Worm (Caenorhabditis elegans) whole organism, L1 larva: ENCODE measurements around the gene B0348.1.

ENCODE experiments used
- C34B4.2 ChIP-seq: sonication (generic microtip); optimal IDR thresholded peaks from 2 replicates; lab custom pipeline; 2017; ENCODE audit warnings: mild to moderate bottlenecking, missing genetic modification characterization, missing compliant biosample characterization
- Y116A8C.19 ChIP-seq: sonication (generic microtip); optimal IDR thresholded peaks from 2 replicates; lab custom pipeline; 2016; ENCODE audit warnings: missing compliant biosample characterization, missing genetic modification characterization, borderline replicate concordance
- aly-2 ChIP-seq: fragments of 150-350 bp; optimal IDR thresholded peaks from 2 replicates; lab custom pipeline; 2014; ENCODE audit warnings: missing biosample characterization, missing genetic modification characterization
- ama-1 ChIP-seq: fragments of 150-350 bp; optimal IDR thresholded peaks from 2 replicates; lab custom pipeline; 2014
- ceh-63 ChIP-seq: fragments of 200-800 bp; sonication (Bioruptor generic); optimal IDR thresholded peaks from 2 replicates; lab custom pipeline; 2018; ENCODE audit warnings: mild to moderate bottlenecking, missing genetic modification characterization, missing compliant biosample characterization
- ces-1 ChIP-seq: fragments of 150-350 bp; optimal IDR thresholded peaks from 2 replicates; lab custom pipeline; 2014; ENCODE audit warnings: missing biosample characterization, missing genetic modification reagents, missing genetic modification characterization
- dpl-1 ChIP-seq, 3 experiments: fragments of 150-350 bp in 2 of 3; sonication (generic microtip) in 1 of 3; optimal IDR thresholded peaks; 2 replicates each; lab custom pipeline; 2014 to 2017; ENCODE audit warnings: missing biosample characterization in 3 of 3, missing genetic modification characterization in 3 of 3, missing genetic modification reagents in 3 of 3
- efl-3 ChIP-seq: fragments of 200-800 bp; sonication (Bioruptor generic); optimal IDR thresholded peaks from 2 replicates; lab custom pipeline; 2018; ENCODE audit warnings: mild to moderate bottlenecking, missing genetic modification characterization, missing compliant biosample characterization
- egl-27 ChIP-seq, 2 experiments: fragments of 150-350 bp in 1 of 2; sonication (generic microtip); optimal IDR thresholded peaks; 3 replicates each; lab custom pipeline; 2017 to 2018; ENCODE audit warnings: missing biosample characterization in 2 of 2, missing genetic modification characterization in 2 of 2, missing genetic modification reagents in 2 of 2
- elt-2 ChIP-seq: sonication (generic microtip); optimal IDR thresholded peaks from 2 replicates; lab custom pipeline; 2016; ENCODE audit warnings: missing genetic modification characterization, mild to moderate bottlenecking, inconsistent platforms, missing compliant biosample characterization, missing genetic modification reagents
- fkh-10 ChIP-seq: sonication (generic microtip); optimal IDR thresholded peaks from 2 replicates; lab custom pipeline; 2017; ENCODE audit warnings: missing biosample characterization, missing genetic modification reagents, missing genetic modification characterization
- fkh-8 ChIP-seq: sonication (generic microtip); optimal IDR thresholded peaks from 2 replicates; lab custom pipeline; 2016; ENCODE audit warnings: mild to moderate bottlenecking, missing genetic modification characterization, missing compliant biosample characterization
- grh-1 ChIP-seq: fragments of 200-800 bp; sonication (Bioruptor generic); IDR thresholded peaks from 2 replicates; pipeline ENCODE4 v1.3.6; 2022; ENCODE audit warnings: missing genetic modification reagents, missing genetic modification characterization, missing compliant biosample characterization
- hlh-17 ChIP-seq: fragments of 200-800 bp; sonication (Bioruptor generic); optimal IDR thresholded peaks from 2 replicates; lab custom pipeline; 2018; ENCODE audit warnings: missing genetic modification characterization, mild to moderate bottlenecking, missing compliant biosample characterization, moderate library complexity, borderline replicate concordance
- hlh-4 ChIP-seq: sonication (generic microtip); optimal IDR thresholded peaks from 2 replicates; lab custom pipeline; 2016; ENCODE audit warnings: mild to moderate bottlenecking, missing genetic modification characterization, missing compliant biosample characterization
- hpl-2 ChIP-seq: fragments of 150-350 bp; optimal IDR thresholded peaks from 2 replicates; lab custom pipeline; 2014; ENCODE audit warnings: missing biosample characterization, missing genetic modification reagents, missing genetic modification characterization
- lin-14 ChIP-seq: fragments of 200-800 bp; sonication (Bioruptor generic); optimal IDR thresholded peaks from 2 replicates; lab custom pipeline; 2018; ENCODE audit warnings: mild to moderate bottlenecking, missing genetic modification characterization, moderate library complexity, missing compliant biosample characterization
- mab-9 ChIP-seq: fragments of 200-800 bp; sonication (Bioruptor generic); IDR thresholded peaks from 2 replicates; pipeline ENCODE4 v1.3.6; 2022; ENCODE audit warnings: missing genetic modification reagents, missing genetic modification characterization, missing compliant biosample characterization
- mef-2 ChIP-seq: fragments of 150-350 bp; optimal IDR thresholded peaks from 2 replicates; lab custom pipeline; 2014; ENCODE audit warnings: missing biosample characterization, missing genetic modification characterization
- mep-1 ChIP-seq: fragments of 150-350 bp; optimal IDR thresholded peaks from 2 replicates; lab custom pipeline; 2014; ENCODE audit warnings: missing biosample characterization, missing genetic modification characterization
- nhr-19 ChIP-seq: fragments of 200-800 bp; sonication (Bioruptor generic); conservative IDR thresholded peaks from 2 replicates; pipeline ENCODE4 v1.3.6; 2022; ENCODE audit warnings: missing genetic modification characterization, missing compliant biosample characterization
- nhr-237 ChIP-seq: fragments of 150-350 bp; optimal IDR thresholded peaks from 2 replicates; lab custom pipeline; 2014; ENCODE audit warnings: missing biosample characterization, missing genetic modification characterization
- nhr-47 ChIP-seq: sonication (generic microtip); optimal IDR thresholded peaks from 2 replicates; lab custom pipeline; 2016; ENCODE audit warnings: mild to moderate bottlenecking, missing genetic modification characterization, moderate library complexity, missing compliant biosample characterization
- nhr-71 ChIP-seq: sonication (generic microtip); optimal IDR thresholded peaks from 2 replicates; lab custom pipeline; 2016; ENCODE audit warnings: mild to moderate bottlenecking, missing genetic modification characterization, moderate library complexity, missing compliant biosample characterization
- nhr-85 ChIP-seq: sonication (generic microtip); peaks from one replicate; lab custom pipeline; 2016; ENCODE audit warnings: missing genetic modification characterization, inconsistent platforms, missing compliant biosample characterization
- pag-3 ChIP-seq: sonication (generic microtip); optimal IDR thresholded peaks from 2 replicates; lab custom pipeline; 2017; ENCODE audit warnings: missing genetic modification characterization, mild to moderate bottlenecking, missing compliant biosample characterization, antibody characterized with exemption, borderline replicate concordance; ENCODE audit not compliant: insufficient read depth
- pax-3 ChIP-seq: fragments of 200-800 bp; sonication (Bioruptor generic); optimal IDR thresholded peaks from 2 replicates; lab custom pipeline; 2018; ENCODE audit warnings: mild to moderate bottlenecking, missing genetic modification characterization, moderate library complexity, missing compliant biosample characterization
- rnt-1 ChIP-seq: sonication (generic microtip); optimal IDR thresholded peaks from 2 replicates; lab custom pipeline; 2016; ENCODE audit warnings: mild to moderate bottlenecking, missing genetic modification characterization, moderate library complexity, missing compliant biosample characterization
- skn-1 ChIP-seq: fragments of 150-350 bp; optimal IDR thresholded peaks from 2 replicates; lab custom pipeline; 2014; ENCODE audit warnings: missing biosample characterization, missing genetic modification characterization
- snpc-4 ChIP-seq: fragments of 150-350 bp; optimal IDR thresholded peaks from 2 replicates; lab custom pipeline; 2014; ENCODE audit warnings: missing biosample characterization, missing genetic modification characterization
- sox-4 ChIP-seq: sonication (generic microtip); optimal IDR thresholded peaks from 2 replicates; lab custom pipeline; 2016; ENCODE audit warnings: missing genetic modification characterization, missing compliant biosample characterization
- sup-37 ChIP-seq: fragments of 200-800 bp; sonication (Bioruptor generic); optimal IDR thresholded peaks from 2 replicates; lab custom pipeline; 2018; ENCODE audit warnings: mild to moderate bottlenecking, missing genetic modification characterization, missing compliant biosample characterization
- unc-130 ChIP-seq: fragments of 150-350 bp; optimal IDR thresholded peaks from 2 replicates; lab custom pipeline; 2017; ENCODE audit warnings: missing biosample characterization, missing genetic modification characterization, inconsistent platforms
- unc-62 ChIP-seq: fragments of 150-350 bp; optimal IDR thresholded peaks from 2 replicates; lab custom pipeline; 2014; ENCODE audit warnings: missing biosample characterization, missing genetic modification reagents, missing genetic modification characterization
- unc-86 ChIP-seq: sonication (generic microtip); optimal IDR thresholded peaks from 2 replicates; lab custom pipeline; 2016; ENCODE audit warnings: missing genetic modification characterization, missing compliant biosample characterization
- unc-98 ChIP-seq: fragments of 200-800 bp; sonication (Bioruptor generic); IDR thresholded peaks from 2 replicates; pipeline ENCODE4 v1.3.6; 2022; ENCODE audit warnings: missing genetic modification characterization, missing compliant biosample characterization
- vab-15 ChIP-seq: sonication (generic microtip); optimal IDR thresholded peaks from 2 replicates; lab custom pipeline; 2017; ENCODE audit warnings: missing genotype, mild to moderate bottlenecking, missing genetic modification characterization, missing compliant biosample characterization
- zag-1 ChIP-seq: fragments of 150-350 bp; optimal IDR thresholded peaks from 2 replicates; lab custom pipeline; 2014; ENCODE audit warnings: missing biosample characterization, missing genetic modification characterization
- zip-4 ChIP-seq: fragments of 200-800 bp; sonication (Bioruptor generic); optimal IDR thresholded peaks from 2 replicates; lab custom pipeline; 2018; ENCODE audit warnings: mild to moderate bottlenecking, missing genetic modification characterization, moderate library complexity, missing compliant biosample characterization

Gene B0348.1

ce11 chrV:8716-9246 is 39.9 kb upstream of the B0348.1 start, which contains the start of gene B0348.10 (continued):
- TF ChIP-seq mab-9 (GFP tag; lab: Robert Waterston, UW) (peak; percentile 70), ceh-63 (GFP tag; lab: Kevin White, UChicago) (peak; percentile 60), dpl-1 (GFP tag; optimal IDR thresholded peaks at IDR 0.05; lab: Kevin White, UChicago) (peak; percentile 62 to 68 (median 66)), unc-62 (no peak), sup-37 (GFP tag; lab: Kevin White, UChicago) (no peak), pag-3 (no peak), zip-4 (GFP tag; lab: Kevin White, UChicago) (no peak), fkh-8 (peak; percentile 98), hlh-4 (tag; lab: Kevin White, UChicago) (no peak), nhr-19 (GFP tag; lab: Robert Waterston, UW) (0 out of 2 replicates have a peak, but pooled peaks have one; percentile 29), C34B4.2 (tag; lab: Kevin White, UChicago) (no peak), unc-86 (tag; lab: Kevin White, UChicago) (peak; percentile 92), nhr-47 (tag; lab: Kevin White, UChicago) (peak; percentile 90), lin-14 (GFP tag; lab: Kevin White, UChicago) (peak; percentile 95), ama-1 (lab: Kevin White, UChicago) (peak; percentile 2), zag-1 (tag; lab: Kevin White, UChicago) (no peak), hpl-2 (peak; percentile 45), nhr-71 (tag; lab: Kevin White, UChicago) (peak; percentile 91), nhr-237 (tag; lab: Kevin White, UChicago) (no peak), elt-2 (peak; percentile 7), skn-1 (tag; lab: Kevin White, UChicago) (peak; percentile 18), efl-3 (GFP tag; lab: Kevin White, UChicago) (no peak), unc-130 (tag; lab: Kevin White, UChicago) (no peak), hlh-17 (GFP tag; lab: Kevin White, UChicago) (no peak), pax-3 (peak; percentile 76), Y116A8C.19 (tag; lab: Kevin White, UChicago) (peak; percentile 10), snpc-4 (tag; lab: Kevin White, UChicago) (no peak), rnt-1 (tag; lab: Kevin White, UChicago) (peak; percentile 13), nhr-85 (tag; lab: Kevin White, UChicago) (peak; percentile 74), grh-1 (GFP tag; lab: Robert Waterston, UW) (peak; percentile 26), egl-27 (tag; optimal IDR thresholded peaks at IDR 0.05; lab: Kevin White, UChicago) (no peak), mep-1 (peak; percentile 53), unc-98 (GFP tag; lab: Robert Waterston, UW) (no peak), aly-2 (tag; lab: Kevin White, UChicago) (no peak), vab-15 (tag; lab: Kevin White, UChicago) (no peak), sox-4 (tag; lab: Kevin White, UChicago) (peak; percentile 65)

ce11 chrV:11158-11557 is 37.6 kb upstream of the B0348.1 start:
- TF ChIP-seq lin-14 (GFP tag; lab: Kevin White, UChicago) (peak; percentile 61), nhr-47 (tag; lab: Kevin White, UChicago) (peak; percentile 1), ces-1 (GFP tag; lab: Kevin White, UChicago) (peak; percentile 54), mef-2 (tag; lab: Kevin White, UChicago) (no peak), fkh-10 (peak; percentile 59)
